Worm (Caenorhabditis elegans): Measurements from ENCODE around the gene vig-1.

Gene vig-1

ce11 chrII:1306550-1306949 is 14.3 kb upstream of the vig-1 start (continued):
- TF ChIP-seq lsl-1 (GFP tag; optimal IDR thresholded peaks at IDR 0.05) (peak; percentile 96), lir-1 (GFP tag; conservative IDR thresholded peaks at IDR 0.05) (no peak), fkh-3 (tag; optimal IDR thresholded peaks at IDR 0.05) (no peak), K11D2.4 (GFP tag; IDR thresholded peaks at IDR 0.05) (no peak), mes-4 (tag; optimal IDR thresholded peaks at IDR 0.05) (no peak), dpff-1 (tag; optimal IDR thresholded peaks at IDR 0.05) (no peak), egl-44 (GFP tag; IDR thresholded peaks at IDR 0.05) (no peak), mcd-1 (GFP tag; IDR thresholded peaks at IDR 0.05) (peak; percentile 45; the same call in 1 of the 2 replicates), cebp-1 (GFP tag; IDR thresholded peaks at IDR 0.05) (no peak), cebp-1 (tag; optimal IDR thresholded peaks at IDR 0.05) (no peak), sptf-2 (GFP tag; optimal IDR thresholded peaks at IDR 0.05) (no peak), F10E7.11 (tag; optimal IDR thresholded peaks at IDR 0.05) (no peak), ceh-100 (GFP tag; IDR thresholded peaks at IDR 0.05) (no peak), ceh-91 (GFP tag; IDR thresholded peaks at IDR 0.05) (peak; percentile 61; the same call in 1 of the 2 replicates), egrh-3 (GFP tag; IDR thresholded peaks at IDR 0.05) (no peak), pha-4 (tag; optimal IDR thresholded peaks at IDR 0.05) (no peak), tbx-9 (tag; optimal IDR thresholded peaks at IDR 0.05; ENCODE audit: borderline replicate concordance) (no peak), ceh-58 (GFP tag; IDR thresholded peaks at IDR 0.05) (no peak), ceh-79 (tag; optimal IDR thresholded peaks at IDR 0.05) (no peak), ama-1 (optimal IDR thresholded peaks at IDR 0.05) (no peak), ama-1 (GFP tag; optimal IDR thresholded peaks at IDR 0.05) (no peak), rpc-1 (optimal IDR thresholded peaks at IDR 0.05) (no peak), rpc-1 (tag; optimal IDR thresholded peaks at IDR 0.05) (no peak), D2030.7 (GFP tag; IDR thresholded peaks at IDR 0.05) (peak; percentile 72), cebp-2 (GFP tag; IDR thresholded peaks at IDR 0.05) (no peak), dox-1 (GFP tag; IDR thresholded peaks at IDR 0.05) (no peak), K12H6.12 (tag; optimal IDR thresholded peaks at IDR 0.05) (no peak), sea-2 (GFP tag; IDR thresholded peaks at IDR 0.05) (no peak), dpl-1 (GFP tag; optimal IDR thresholded peaks at IDR 0.05) (no peak), lin-54 (GFP tag; optimal IDR thresholded peaks at IDR 0.05) (peak; percentile 80), F57C9.4 (tag; optimal IDR thresholded peaks at IDR 0.05) (no peak), C17E4.6 (GFP tag; IDR thresholded peaks at IDR 0.05) (no peak), zim-3 (tag; optimal IDR thresholded peaks at IDR 0.05) (no peak), sdz-38 (tag; optimal IDR thresholded peaks at IDR 0.05) (no peak), rcor-1 (GFP tag; IDR thresholded peaks at IDR 0.05) (no peak), ekl-4 (GFP tag; IDR thresholded peaks at IDR 0.05) (0 out of 2 replicates have a peak, but pooled peaks have one; percentile 34), let-526 (GFP tag; IDR thresholded peaks at IDR 0.05) (no peak), Y56A3A.18 (GFP tag; IDR thresholded peaks at IDR 0.05) (no peak), ceh-27 (GFP tag; optimal IDR thresholded peaks at IDR 0.05) (no peak), ztf-3 (GFP tag; optimal IDR thresholded peaks at IDR 0.05) (no peak), him-1 (tag; optimal IDR thresholded peaks at IDR 0.05) (peak; percentile 20), egl-18 (GFP tag; IDR thresholded peaks at IDR 0.05) (no peak), Y53G8AR.9 (GFP tag; conservative IDR thresholded peaks at IDR 0.05) (no peak)

Data from whole organism, young adult.